Worm (Caenorhabditis elegans) whole organism, L2 larva: ENCODE data around the gene sre-14.

ENCODE experiments used
- C34F6.9 ChIP-seq: fragments of 150-350 bp; optimal IDR thresholded peaks from 2 replicates; lab custom pipeline; 2014; ENCODE audit warnings: missing biosample characterization, missing genetic modification characterization
- F13H6.1 ChIP-seq: sonication (generic microtip); optimal IDR thresholded peaks from 2 replicates; lab custom pipeline; 2016; ENCODE audit warnings: missing genetic modification characterization, missing compliant biosample characterization
- alr-1 ChIP-seq: fragments of 150-350 bp; optimal IDR thresholded peaks from 2 replicates; lab custom pipeline; 2014; ENCODE audit warnings: missing biosample characterization, missing genetic modification characterization
- aly-2 ChIP-seq: fragments of 150-350 bp; optimal IDR thresholded peaks from 2 replicates; lab custom pipeline; 2014; ENCODE audit warnings: missing biosample characterization, missing genetic modification characterization
- blmp-1 ChIP-seq: sonication (generic microtip); optimal IDR thresholded peaks from 2 replicates; lab custom pipeline; 2017; ENCODE audit warnings: missing genetic modification characterization, mild to moderate bottlenecking, missing compliant biosample characterization, antibody characterized with exemption, moderate library complexity; ENCODE audit not compliant: insufficient read depth
- ceh-16 ChIP-seq: fragments of 150-350 bp; optimal IDR thresholded peaks from 2 replicates; lab custom pipeline; 2014; ENCODE audit warnings: missing biosample characterization, missing genetic modification characterization
- crh-2 ChIP-seq: sonication (generic microtip); optimal IDR thresholded peaks from 2 replicates; lab custom pipeline; 2017; ENCODE audit warnings: missing biosample characterization, missing genetic modification characterization
- dmd-4 ChIP-seq: sonication (generic microtip); optimal IDR thresholded peaks from 2 replicates; lab custom pipeline; 2017; ENCODE audit warnings: missing biosample characterization, missing genetic modification characterization
- egl-27 ChIP-seq: sonication (generic microtip); optimal IDR thresholded peaks from 3 replicates; lab custom pipeline; 2017; ENCODE audit warnings: missing biosample characterization, missing genetic modification reagents, missing genetic modification characterization
- elt-1 ChIP-seq: fragments of 150-350 bp; optimal IDR thresholded peaks from 2 replicates; lab custom pipeline; 2014; ENCODE audit warnings: missing biosample characterization, missing genetic modification characterization
- elt-3 ChIP-seq: sonication (generic microtip); optimal IDR thresholded peaks from 2 replicates; lab custom pipeline; 2017; ENCODE audit warnings: missing biosample characterization, missing genetic modification characterization
- gmeb-1 ChIP-seq: fragments of 150-350 bp; optimal IDR thresholded peaks from 2 replicates; lab custom pipeline; 2014; ENCODE audit warnings: missing biosample characterization, missing genetic modification characterization
- lin-11 ChIP-seq: fragments of 150-350 bp; sonication (generic microtip); optimal IDR thresholded peaks from 2 replicates; lab custom pipeline; 2014; ENCODE audit warnings: missing biosample characterization, missing genetic modification characterization, inconsistent platforms, mixed read lengths
- lin-13 ChIP-seq: fragments of 150-350 bp; optimal IDR thresholded peaks from 2 replicates; lab custom pipeline; 2014; ENCODE audit warnings: missing biosample characterization, missing genetic modification reagents, missing genetic modification characterization
- lsy-2 ChIP-seq, 2 experiments: fragments of 150-350 bp in 1 of 2; sonication (generic microtip) in 1 of 2; optimal IDR thresholded peaks; 2 replicates each; lab custom pipeline; 2014 to 2017; ENCODE audit warnings: missing biosample characterization in 2 of 2, missing genetic modification characterization in 2 of 2
- mab-5 ChIP-seq: fragments of 150-350 bp; optimal IDR thresholded peaks from 2 replicates; lab custom pipeline; 2014; ENCODE audit warnings: missing biosample characterization, missing genetic modification characterization
- mbf-1 ChIP-seq: sonication (generic microtip); optimal IDR thresholded peaks from 2 replicates; lab custom pipeline; 2017; ENCODE audit warnings: missing biosample characterization, missing genetic modification characterization
- mdl-1 ChIP-seq, 2 experiments: fragments of 150-350 bp in 1 of 2; sonication (generic microtip) in 1 of 2; optimal IDR thresholded peaks; 2 replicates each; lab custom pipeline; 2017; ENCODE audit warnings: missing biosample characterization in 2 of 2, missing genetic modification characterization in 2 of 2
- nhr-12 ChIP-seq: fragments of 150-350 bp; optimal IDR thresholded peaks from 2 replicates; lab custom pipeline; 2014; ENCODE audit warnings: missing biosample characterization, missing genetic modification characterization
- nhr-129 ChIP-seq: fragments of 150-350 bp; optimal IDR thresholded peaks from 2 replicates; lab custom pipeline; 2014; ENCODE audit warnings: missing biosample characterization, missing genetic modification characterization
- nhr-21 ChIP-seq: fragments of 150-350 bp; optimal IDR thresholded peaks from 2 replicates; lab custom pipeline; 2014; ENCODE audit warnings: missing biosample characterization, missing genetic modification characterization
- nhr-23 ChIP-seq: fragments of 150-350 bp; optimal IDR thresholded peaks from 2 replicates; lab custom pipeline; 2014; ENCODE audit warnings: missing biosample characterization, missing genetic modification reagents, missing genetic modification characterization
- nhr-237 ChIP-seq: fragments of 150-350 bp; optimal IDR thresholded peaks from 2 replicates; lab custom pipeline; 2014; ENCODE audit warnings: missing biosample characterization, missing genetic modification characterization
- nhr-25 ChIP-seq: fragments of 150-350 bp; sonication (generic microtip); optimal IDR thresholded peaks from 3 replicates; lab custom pipeline; 2014; ENCODE audit warnings: missing biosample characterization, missing genetic modification characterization
- nhr-6 ChIP-seq: fragments of 150-350 bp; optimal IDR thresholded peaks from 2 replicates; lab custom pipeline; 2014; ENCODE audit warnings: missing biosample characterization, missing genetic modification characterization
- nhr-77 ChIP-seq: fragments of 150-350 bp; optimal IDR thresholded peaks from 2 replicates; lab custom pipeline; 2014; ENCODE audit warnings: missing biosample characterization, missing genetic modification characterization
- peb-1 ChIP-seq: fragments of 150-350 bp; optimal IDR thresholded peaks from 2 replicates; lab custom pipeline; 2014; ENCODE audit warnings: missing biosample characterization, missing genetic modification characterization
- sem-4 ChIP-seq: fragments of 150-350 bp; optimal IDR thresholded peaks from 2 replicates; lab custom pipeline; 2014; ENCODE audit warnings: missing biosample characterization, missing genetic modification reagents, missing genetic modification characterization
- sma-3 ChIP-seq: sonication (generic microtip); optimal IDR thresholded peaks from 2 replicates; lab custom pipeline; 2016; ENCODE audit warnings: missing genetic modification reagents, missing genetic modification characterization, missing compliant biosample characterization
- sma-9 ChIP-seq, 2 experiments: fragments of 150-350 bp in 1 of 2; sonication (generic microtip) in 1 of 2; optimal IDR thresholded peaks; 2 replicates each; lab custom pipeline; 2014 to 2016; ENCODE audit warnings: missing genetic modification characterization in 2 of 2, mild to moderate bottlenecking in 1 of 2, missing biosample characterization in 1 of 2, missing compliant biosample characterization in 1 of 2, missing genetic modification reagents in 1 of 2, moderate library complexity in 1 of 2
- snpc-4 ChIP-seq: fragments of 150-350 bp; optimal IDR thresholded peaks from 2 replicates; lab custom pipeline; 2014; ENCODE audit warnings: missing biosample characterization, missing genetic modification characterization
- unc-39 ChIP-seq: fragments of 150-350 bp; optimal IDR thresholded peaks from 2 replicates; lab custom pipeline; 2014; ENCODE audit warnings: missing biosample characterization, missing genetic modification characterization
- unc-55 ChIP-seq: fragments of 150-350 bp; sonication (generic microtip); optimal IDR thresholded peaks from 3 replicates; lab custom pipeline; 2014; ENCODE audit warnings: missing biosample characterization, missing genetic modification reagents, missing genetic modification characterization
- zag-1 ChIP-seq: fragments of 150-350 bp; optimal IDR thresholded peaks from 2 replicates; lab custom pipeline; 2014; ENCODE audit warnings: missing biosample characterization, missing genetic modification characterization
- ztf-1 ChIP-seq: fragments of 200-800 bp; sonication (Bioruptor generic); conservative IDR thresholded peaks from 2 replicates; pipeline ENCODE4 v1.3.6; 2022; ENCODE audit warnings: missing genetic modification characterization, missing compliant biosample characterization
- ztf-11 ChIP-seq: sonication (generic microtip); optimal IDR thresholded peaks from 2 replicates; lab custom pipeline; 2017; ENCODE audit warnings: missing biosample characterization, missing genetic modification characterization

sre-14 gene

DNA sequence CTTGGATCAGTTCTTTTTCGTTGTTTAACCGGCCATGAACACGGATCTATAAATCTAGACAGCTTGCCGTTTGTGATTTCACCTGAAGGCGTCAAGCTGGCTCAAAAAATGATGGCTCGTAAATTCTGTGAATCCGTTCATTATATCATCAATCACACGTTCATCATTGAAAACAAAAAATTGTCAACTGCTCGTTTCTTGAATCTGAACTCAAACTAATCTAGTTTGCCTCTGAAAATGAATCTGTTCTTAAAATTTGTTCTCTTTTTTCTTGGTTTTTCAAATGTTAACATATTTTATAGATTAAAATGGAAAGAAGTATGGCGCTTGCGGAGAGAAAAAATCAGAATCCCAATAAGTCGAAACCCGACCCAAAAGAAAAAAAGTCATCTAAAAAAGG lies 29.5 kb upstream of the sre-14 start, which contains the start of gene C42C1.8:
C42C1.8 (plus strand) TSS at position 301 of the 400 bp plus-strand sequence.
- TF ChIP-seq alr-1 (tag; lab: Kevin White, UChicago): no peak
- no peak for TF ChIP-seq lin-11 (tag; lab: Kevin White, UChicago)
- no peak for TF ChIP-seq mab-5 (tag; lab: Kevin White, UChicago)
- TF ChIP-seq nhr-237 (tag; lab: Kevin White, UChicago): no peak
- TF ChIP-seq aly-2 (tag; lab: Kevin White, UChicago): no peak
- TF ChIP-seq gmeb-1 (tag; lab: Kevin White, UChicago): no peak
- no peak for TF ChIP-seq ceh-16 (tag; lab: Kevin White, UChicago)
- TF ChIP-seq elt-1 (tag; lab: Kevin White, UChicago): no peak
- no peak for TF ChIP-seq nhr-12 (tag; lab: Kevin White, UChicago)
- no peak for TF ChIP-seq nhr-77
- TF ChIP-seq elt-3 (tag; lab: Kevin White, UChicago): no peak
- TF ChIP-seq sma-3: no peak

DNA sequence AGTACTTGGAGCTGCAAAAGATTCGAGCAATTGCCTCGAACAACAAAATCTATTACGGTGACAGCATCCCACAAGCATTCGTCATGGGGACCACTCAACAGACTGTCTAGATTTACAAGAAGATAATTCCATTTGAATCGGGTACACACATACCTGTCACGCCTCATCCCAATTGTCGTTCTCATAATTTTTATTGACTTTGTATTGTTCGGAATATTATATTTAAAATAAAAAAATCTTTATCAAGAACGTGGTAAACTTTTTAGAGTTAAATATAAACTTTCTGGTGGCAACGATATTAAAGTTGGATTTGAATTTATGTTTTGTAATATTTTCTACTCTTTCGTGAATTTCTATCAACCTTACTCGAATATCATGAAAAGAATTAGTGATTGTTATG lies 27.9 kb upstream of the sre-14 start, which contains the start of gene C42C1.9:
C42C1.9 (plus strand) TSS at position 301 of the 400 bp plus-strand sequence.
- no peak for TF ChIP-seq unc-39
- no peak for TF ChIP-seq peb-1 (tag; lab: Kevin White, UChicago)
- TF ChIP-seq ceh-16 (tag; lab: Kevin White, UChicago): no peak
- TF ChIP-seq sma-9 (GFP tag; optimal IDR thresholded peaks at IDR 0.05; lab: Kevin White, UChicago): no peak
- no peak for TF ChIP-seq sma-9 (tag; optimal IDR thresholded peaks at IDR 0.05; lab: Kevin White, UChicago)
- TF ChIP-seq nhr-21 (tag; lab: Kevin White, UChicago): no peak
- TF ChIP-seq nhr-77: no peak
- TF ChIP-seq nhr-23: no peak
- no peak for TF ChIP-seq nhr-237 (tag; lab: Kevin White, UChicago)
- TF ChIP-seq aly-2 (tag; lab: Kevin White, UChicago): no peak
- TF ChIP-seq mbf-1 (tag; lab: Kevin White, UChicago): no peak
- TF ChIP-seq crh-2: no peak
- TF ChIP-seq sem-4 (tag; lab: Kevin White, UChicago): no peak
- no peak for TF ChIP-seq lsy-2 (tag; optimal IDR thresholded peaks at IDR 0.05; lab: Kevin White, UChicago)
- TF ChIP-seq blmp-1 (tag; lab: Kevin White, UChicago): no peak

- TF ChIP-seq snpc-4 (tag; lab: Kevin White, UChicago) (no peak), sma-9 (GFP tag; optimal IDR thresholded peaks at IDR 0.05; lab: Kevin White, UChicago) (no peak), sma-9 (tag; optimal IDR thresholded peaks at IDR 0.05; lab: Kevin White, UChicago) (no peak), ztf-11 (no peak), aly-2 (tag; lab: Kevin White, UChicago) (no peak), elt-3 (tag; lab: Kevin White, UChicago) (no peak), ztf-1 (GFP tag; lab: Robert Waterston, UW) (no peak), gmeb-1 (tag; lab: Kevin White, UChicago) (no peak), ceh-16 (tag; lab: Kevin White, UChicago) (no peak), egl-27 (tag; lab: Kevin White, UChicago) (no peak), dmd-4 (tag; lab: Kevin White, UChicago) (no peak), zag-1 (tag; lab: Kevin White, UChicago) (no peak), nhr-25 (tag; lab: Kevin White, UChicago) (no peak), mbf-1 (tag; lab: Kevin White, UChicago) (no peak), unc-39 (no peak), mdl-1 (tag; optimal IDR thresholded peaks at IDR 0.05; lab: Kevin White, UChicago) (no peak), nhr-6 (tag; lab: Kevin White, UChicago) (no peak), F13H6.1 (tag; lab: Kevin White, UChicago) (no peak), C34F6.9 (no peak), lin-13 (GFP tag; lab: Kevin White, UChicago) (no peak)
These were observed 26.4 kb upstream of the sre-14 start, which contains the start of gene erl-1 for ce11 chrIV:12287628-12288027. Gene erl-1 (plus strand): TSS chrIV:12287928.

- TF ChIP-seq nhr-129: peak; percentile 10
- no peak for TF ChIP-seq unc-55 (GFP tag; lab: Kevin White, UChicago)
These were observed 21.6 kb upstream of the sre-14 start, which contains the start of gene hpo-12 for ce11 chrIV:12282873-12283272. Gene hpo-12 (plus strand): TSS chrIV:12283173.
